Worm (Caenorhabditis elegans) whole organism, young adult: ENCODE measurements around the gene col-186.

ENCODE experiments used
- T26A5.8 ChIP-seq: sonication (generic microtip); optimal IDR thresholded peaks from 2 replicates; lab custom pipeline; 2016; ENCODE audit warnings: missing genetic modification characterization, missing compliant biosample characterization
- lin-40 ChIP-seq: sonication (generic microtip); optimal IDR thresholded peaks from 2 replicates; lab custom pipeline; 2016; ENCODE audit warnings: missing genetic modification characterization, mild to moderate bottlenecking, missing compliant biosample characterization, missing genotype, missing genetic modification reagents

ce11 chrX:15910328-15910727 is 41.0 kb upstream of the col-186 start, which contains the start of gene npr-33:
- no peak for TF ChIP-seq T26A5.8 (tag; lab: Kevin White, UChicago)
- no peak for TF ChIP-seq lin-40 (tag; lab: Kevin White, UChicago)
